Worm (Caenorhabditis elegans): ENCODE data around the gene F32D8.3.

DNA sequence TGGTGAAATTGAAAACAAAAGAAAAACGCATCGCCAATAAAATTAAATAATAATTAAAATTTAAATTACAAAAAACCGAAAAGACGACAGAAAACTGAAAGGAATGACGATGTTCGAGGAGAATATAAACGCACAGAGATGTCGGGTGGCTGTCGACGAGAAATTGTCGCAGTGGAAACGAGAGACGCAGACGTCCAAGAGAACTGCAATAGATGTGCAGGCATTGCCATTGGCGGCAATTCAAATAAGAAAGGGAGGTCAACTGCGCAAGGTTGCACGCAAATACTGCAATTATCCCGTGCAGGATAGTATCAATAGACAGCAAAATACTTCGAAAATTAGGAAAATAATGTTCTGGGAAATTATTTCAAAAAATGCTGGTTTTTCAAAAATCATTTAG is 10.5 kb downstream of the F32D8.3 start:
- no peak for TF ChIP-seq ref-1 (GFP tag; conservative IDR thresholded peaks at IDR 0.05)
- TF ChIP-seq T22C8.4 (GFP tag; IDR thresholded peaks at IDR 0.05) = peak; percentile 49; the same call in 1 of the 2 replicates
- TF ChIP-seq flt-1 (GFP tag; IDR thresholded peaks at IDR 0.05) = peak; percentile 86
- TF ChIP-seq ztf-29 (GFP tag; IDR thresholded peaks at IDR 0.05) = no peak
- TF ChIP-seq cog-1 (tag; optimal IDR thresholded peaks at IDR 0.05) = peak; percentile 95
- 0 out of 2 replicates have a peak, but pooled peaks have one; percentile 36 for TF ChIP-seq tab-1 (GFP tag; IDR thresholded peaks at IDR 0.05)
- peak; percentile 90 for TF ChIP-seq ztf-23 (GFP tag; IDR thresholded peaks at IDR 0.05)
- TF ChIP-seq med-1 (GFP tag; optimal IDR thresholded peaks at IDR 0.05; ENCODE audit: insufficient read depth) = no peak
